Worm (Caenorhabditis elegans): ENCODE results near the gene C28D4.4.

DNA sequence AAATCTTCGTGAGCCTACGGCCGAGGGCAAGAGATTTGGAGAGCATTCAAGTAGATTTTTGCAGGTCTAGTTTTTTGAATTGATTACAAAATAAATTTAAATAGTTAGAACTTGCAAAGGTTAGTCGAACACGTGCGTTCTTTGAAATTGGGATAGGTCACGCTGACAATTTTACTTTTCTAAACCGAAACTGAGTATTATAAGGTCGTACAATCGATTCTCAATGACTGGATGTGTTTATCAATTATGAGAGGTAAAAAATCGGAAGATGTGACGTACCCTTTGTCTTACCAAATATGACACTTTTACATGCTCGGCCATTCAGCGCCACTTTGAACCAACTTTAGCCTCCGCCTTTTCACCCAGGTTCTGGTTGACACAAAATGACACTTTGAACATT is 2.0 kb upstream of the C28D4.4 start, which contains the start of gene C28D4.5:
- TF ChIP-seq hnd-1 (tag; optimal IDR thresholded peaks at IDR 0.05): no peak
- TF ChIP-seq aly-1 (tag; optimal IDR thresholded peaks at IDR 0.05): no peak
- no peak for TF ChIP-seq ama-1 (optimal IDR thresholded peaks at IDR 0.05)
- no peak for TF ChIP-seq hmg-4 (GFP tag; optimal IDR thresholded peaks at IDR 0.05)
- no peak for TF ChIP-seq hmbx-1 (tag; optimal IDR thresholded peaks at IDR 0.05)
- no peak for TF ChIP-seq ceh-13 (GFP tag; optimal IDR thresholded peaks at IDR 0.05)
- TF ChIP-seq tbx-11 (GFP tag; IDR thresholded peaks at IDR 0.05): no peak
- no peak for TF ChIP-seq flt-1 (GFP tag; IDR thresholded peaks at IDR 0.05)
